Worm (Caenorhabditis elegans): ENCODE data around the gene pqn-41.

pqn-41 gene

DNA sequence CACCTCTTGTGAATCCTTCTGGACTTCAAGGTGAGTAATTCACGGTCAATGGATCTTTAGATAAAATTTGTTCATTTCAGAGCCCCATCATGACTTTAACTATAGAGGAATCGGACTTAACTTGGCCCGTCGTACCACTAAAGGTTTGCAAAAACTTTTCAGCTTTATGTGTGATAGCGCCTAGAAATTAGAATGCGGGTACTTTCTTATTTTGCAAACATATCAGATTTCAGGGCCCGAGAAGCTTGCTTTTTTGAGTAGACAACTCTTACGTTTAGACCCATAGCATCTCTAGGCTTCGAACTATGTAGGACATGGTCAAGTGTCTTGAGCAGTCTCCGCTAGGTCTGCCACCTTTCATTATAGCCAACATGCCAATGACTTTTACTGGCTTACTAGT, 71.7 kb downstream of the pqn-41 start:
- TF ChIP-seq F13C5.2 (tag; optimal IDR thresholded peaks at IDR 0.05) (no peak), B0310.2 (tag; optimal IDR thresholded peaks at IDR 0.05) (no peak), tbx-37 (GFP tag; conservative IDR thresholded peaks at IDR 0.05) (no peak), ceh-13 (GFP tag; optimal IDR thresholded peaks at IDR 0.05) (no peak), ceh-36 (tag; optimal IDR thresholded peaks at IDR 0.05) (no peak), ets-7 (tag; optimal IDR thresholded peaks at IDR 0.05) (no peak), hmbx-1 (tag; optimal IDR thresholded peaks at IDR 0.05) (no peak), tbx-11 (GFP tag; IDR thresholded peaks at IDR 0.05) (no peak)

DNA sequence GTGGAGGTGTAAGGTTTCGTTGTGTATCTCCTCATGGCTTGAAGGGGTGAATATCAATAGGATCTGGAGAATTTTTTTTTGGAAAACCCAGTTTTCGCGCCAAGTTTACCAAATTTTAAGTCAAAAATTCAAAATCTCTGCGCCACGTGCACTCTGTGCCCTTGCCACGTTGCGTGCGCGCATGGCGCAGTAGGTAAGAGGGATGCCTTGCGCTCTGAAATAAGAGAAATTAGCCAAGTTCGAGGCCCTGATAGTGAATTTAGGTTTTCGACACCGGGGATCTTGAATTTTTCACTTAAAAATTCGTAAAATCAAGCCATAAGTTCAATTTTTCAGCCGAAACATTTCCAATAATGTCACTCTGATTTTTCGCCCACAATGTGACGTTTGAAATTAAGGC, 75.7 kb downstream of the pqn-41 start:
- no peak for TF ChIP-seq pes-1 (GFP tag; IDR thresholded peaks at IDR 0.05)
- TF ChIP-seq flt-1 (GFP tag; IDR thresholded peaks at IDR 0.05) = no peak
- no peak for TF ChIP-seq tbx-11 (GFP tag; IDR thresholded peaks at IDR 0.05)
- TF ChIP-seq tra-4 (tag; optimal IDR thresholded peaks at IDR 0.05) = no peak
- no peak for TF ChIP-seq ceh-13 (GFP tag; optimal IDR thresholded peaks at IDR 0.05)
- no peak for TF ChIP-seq hnd-1 (tag; optimal IDR thresholded peaks at IDR 0.05)
- no peak for TF ChIP-seq B0310.2 (tag; optimal IDR thresholded peaks at IDR 0.05)
- TF ChIP-seq ets-7 (tag; optimal IDR thresholded peaks at IDR 0.05) = no peak
- TF ChIP-seq hmg-4 (GFP tag; optimal IDR thresholded peaks at IDR 0.05) = no peak
- TF ChIP-seq scrt-1 (GFP tag; IDR thresholded peaks at IDR 0.05) = no peak
- TF ChIP-seq aly-1 (tag; optimal IDR thresholded peaks at IDR 0.05) = no peak
- no peak for TF ChIP-seq ama-1 (optimal IDR thresholded peaks at IDR 0.05)

DNA sequence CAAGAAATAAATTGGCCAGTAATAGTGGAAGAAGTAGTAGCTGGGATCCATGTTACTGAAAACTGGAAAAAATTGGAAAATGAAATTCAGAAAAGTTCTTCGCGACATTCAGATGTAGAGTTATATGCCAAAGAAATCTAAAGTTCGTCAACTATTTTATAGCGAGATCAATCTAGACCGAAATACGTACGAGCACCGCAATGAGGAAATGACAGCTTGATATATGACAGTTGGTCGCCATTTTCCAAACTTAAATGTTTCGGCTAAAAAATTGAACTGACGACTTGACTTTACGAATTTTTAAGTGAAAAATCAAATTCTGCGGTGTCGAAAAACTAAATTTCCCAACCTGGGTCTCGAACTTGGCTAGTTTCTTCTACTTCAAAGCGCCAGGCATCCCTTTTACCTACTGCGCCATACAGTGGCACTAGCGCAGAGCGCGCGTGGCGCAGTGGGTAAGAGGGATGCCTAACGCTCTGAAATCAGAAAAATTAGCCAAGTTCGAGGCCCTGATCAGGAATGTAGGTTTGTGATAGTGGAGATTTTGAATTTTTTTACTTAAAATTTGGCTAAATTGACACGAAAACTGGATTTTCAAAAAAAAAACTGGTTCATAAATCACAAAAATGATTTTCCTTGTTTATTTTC, 77.0 kb downstream of the pqn-41 start, which contains the start of gene srd-66:
Gene srd-66 (minus strand): TSS at position 51 of the 648 bp plus-strand sequence.
- TF ChIP-seq pes-1 (GFP tag; IDR thresholded peaks at IDR 0.05) (no peak), F13C5.2 (tag; optimal IDR thresholded peaks at IDR 0.05) (no peak), hmbx-1 (tag; optimal IDR thresholded peaks at IDR 0.05) (no peak), tbx-37 (GFP tag; conservative IDR thresholded peaks at IDR 0.05) (no peak), tra-4 (tag; optimal IDR thresholded peaks at IDR 0.05) (no peak), ama-1 (optimal IDR thresholded peaks at IDR 0.05) (no peak), hmg-4 (GFP tag; optimal IDR thresholded peaks at IDR 0.05) (no peak), ceh-36 (tag; optimal IDR thresholded peaks at IDR 0.05) (no peak), sea-1 (GFP tag; conservative IDR thresholded peaks at IDR 0.05) (no peak)

DNA sequence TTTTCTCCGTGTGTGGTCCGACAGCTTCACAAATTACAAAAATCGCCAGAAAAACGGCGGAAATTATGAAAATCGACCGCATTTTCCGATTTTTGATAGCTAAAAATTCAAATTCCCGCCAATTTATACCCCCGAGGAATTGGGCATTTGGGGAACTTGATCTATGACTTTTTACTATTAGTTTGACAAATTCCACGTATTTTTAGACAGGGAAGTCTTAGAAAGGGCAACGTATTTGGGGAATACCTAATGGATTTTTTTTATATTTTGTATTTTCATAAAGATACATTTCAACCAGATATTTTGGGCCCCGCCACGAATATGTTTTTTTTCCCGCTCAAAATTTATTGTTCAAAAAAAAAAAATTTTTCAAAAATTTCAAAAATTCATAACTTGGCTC, 79.1 kb downstream of the pqn-41 start, which contains the start of gene Y39A3B.7:
Gene Y39A3B.7 (minus strand): TSS at position 101 of the 400 bp plus-strand sequence.
- TF ChIP-seq tbx-37 (GFP tag; conservative IDR thresholded peaks at IDR 0.05) = no peak
- TF ChIP-seq pes-1 (GFP tag; IDR thresholded peaks at IDR 0.05) = no peak
- TF ChIP-seq hnd-1 (tag; optimal IDR thresholded peaks at IDR 0.05) = no peak
- TF ChIP-seq ceh-13 (GFP tag; optimal IDR thresholded peaks at IDR 0.05) = no peak
- TF ChIP-seq tbx-11 (GFP tag; IDR thresholded peaks at IDR 0.05) = no peak
- TF ChIP-seq flt-1 (GFP tag; IDR thresholded peaks at IDR 0.05) = no peak
- no peak for TF ChIP-seq scrt-1 (GFP tag; IDR thresholded peaks at IDR 0.05)
- TF ChIP-seq aly-1 (tag; optimal IDR thresholded peaks at IDR 0.05) = no peak
- no peak for TF ChIP-seq sea-1 (GFP tag; conservative IDR thresholded peaks at IDR 0.05)
- no peak for TF ChIP-seq ceh-36 (tag; optimal IDR thresholded peaks at IDR 0.05)
- no peak for TF ChIP-seq B0310.2 (tag; optimal IDR thresholded peaks at IDR 0.05)
- TF ChIP-seq ets-7 (tag; optimal IDR thresholded peaks at IDR 0.05) = no peak

DNA sequence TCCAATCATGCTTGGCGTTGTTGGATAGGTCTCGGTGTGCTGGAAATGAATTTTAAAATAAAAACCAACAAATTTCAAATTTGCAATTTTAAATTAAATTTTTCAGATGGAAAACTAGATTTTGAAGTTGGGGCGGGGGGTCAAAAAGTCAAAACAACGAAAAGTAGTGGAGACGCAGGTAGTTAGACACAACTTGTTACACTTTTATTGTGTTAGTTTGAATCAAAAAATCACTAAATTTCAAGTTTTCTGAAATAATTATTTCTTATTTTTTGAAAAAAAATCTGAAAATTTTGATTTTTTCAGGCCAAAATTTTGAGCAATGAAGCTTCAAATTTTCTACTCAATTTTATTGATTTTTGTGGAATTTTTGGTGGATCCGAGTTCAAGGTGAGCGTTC, 81.9 kb downstream of the pqn-41 start, which contains the start of gene Y39A3B.8:
Gene Y39A3B.8 (plus strand): TSS at position 301 of the 400 bp plus-strand sequence.
- TF ChIP-seq pes-1 (GFP tag; IDR thresholded peaks at IDR 0.05) (no peak), scrt-1 (GFP tag; IDR thresholded peaks at IDR 0.05) (no peak), ama-1 (optimal IDR thresholded peaks at IDR 0.05) (no peak), hmbx-1 (tag; optimal IDR thresholded peaks at IDR 0.05) (no peak), aly-1 (tag; optimal IDR thresholded peaks at IDR 0.05) (no peak), ets-7 (tag; optimal IDR thresholded peaks at IDR 0.05) (no peak)
